Worm (Caenorhabditis elegans) whole organism, mixed stage, embryonic: Measurements from ENCODE around the gene egg-1.

Experiments
- ces-1 ChIP-seq: fragments of 150-350 bp; optimal IDR thresholded peaks from 2 replicates; lab custom pipeline; 2014; ENCODE audit warnings: missing biosample characterization, missing genetic modification reagents, missing genetic modification characterization
- elt-3 ChIP-seq: fragments of 150-350 bp; optimal IDR thresholded peaks from 2 replicates; lab custom pipeline; 2014; ENCODE audit warnings: missing biosample characterization, missing genetic modification characterization
- lsy-2 ChIP-seq: fragments of 150-350 bp; optimal IDR thresholded peaks from 2 replicates; lab custom pipeline; 2014; ENCODE audit warnings: missing biosample characterization, missing genetic modification characterization
- nhr-237 ChIP-seq: fragments of 150-350 bp; optimal IDR thresholded peaks from 2 replicates; lab custom pipeline; 2014; ENCODE audit warnings: missing biosample characterization, missing genetic modification characterization
- nhr-28 ChIP-seq: fragments of 150-350 bp; optimal IDR thresholded peaks from 2 replicates; lab custom pipeline; 2014; ENCODE audit warnings: missing biosample characterization, missing genetic modification characterization
- sem-2 ChIP-seq: fragments of 200-800 bp; sonication (Bioruptor generic); optimal IDR thresholded peaks from 2 replicates; lab custom pipeline; 2018; ENCODE audit warnings: mild to moderate bottlenecking, missing genetic modification characterization, missing compliant biosample characterization
- unc-120 ChIP-seq: sonication (generic microtip); optimal IDR thresholded peaks from 2 replicates; lab custom pipeline; 2017; ENCODE audit warnings: missing genetic modification characterization, missing compliant biosample characterization; ENCODE audit not compliant: poor library complexity, severe bottlenecking
- unc-39 ChIP-seq: fragments of 150-350 bp; optimal IDR thresholded peaks from 2 replicates; lab custom pipeline; 2014; ENCODE audit warnings: missing biosample characterization, missing genetic modification characterization
- unc-62 ChIP-seq: fragments of 150-350 bp; optimal IDR thresholded peaks from 2 replicates; lab custom pipeline; 2014; ENCODE audit warnings: missing biosample characterization, missing genetic modification reagents, missing genetic modification characterization
- ztf-11 ChIP-seq: fragments of 150-350 bp; optimal IDR thresholded peaks from 2 replicates; lab custom pipeline; 2014; ENCODE audit warnings: missing biosample characterization, missing genetic modification characterization

DNA sequence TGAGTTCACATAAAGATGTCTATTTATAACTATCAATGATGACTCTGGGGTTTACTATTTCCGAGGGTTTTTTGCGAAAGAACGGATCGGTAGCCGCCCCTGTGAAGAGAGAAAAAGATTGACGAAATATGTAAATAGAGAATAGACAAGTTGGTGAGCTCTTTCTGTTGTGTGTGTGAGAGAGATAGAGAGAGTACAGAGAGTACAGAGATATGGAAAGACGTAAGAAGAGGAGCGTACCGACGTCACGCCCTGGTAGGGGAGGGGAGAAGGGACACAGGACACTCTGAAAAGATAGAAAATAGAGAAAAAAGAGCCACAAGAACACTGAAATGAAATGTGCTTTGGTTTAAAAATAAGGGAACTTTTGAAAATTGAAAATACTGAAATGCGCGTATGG lies 39.7 kb upstream of the egg-1 start:
- peak; percentile 33 for TF ChIP-seq lsy-2 (tag; lab: Kevin White, UChicago)
- TF ChIP-seq ztf-11: no peak
- no peak for TF ChIP-seq elt-3
- no peak for TF ChIP-seq sem-2
- no peak for TF ChIP-seq unc-62 (GFP tag; lab: Kevin White, UChicago)
- no peak for TF ChIP-seq unc-39
- TF ChIP-seq nhr-237 (tag; lab: Kevin White, UChicago): no peak
- no peak for TF ChIP-seq nhr-28 (tag; lab: Kevin White, UChicago)
- TF ChIP-seq ces-1 (GFP tag; lab: Kevin White, UChicago): peak; percentile 27
- no peak for TF ChIP-seq unc-120 (tag; lab: Kevin White, UChicago)
